Fruit fly (Drosophila melanogaster): ENCODE data around the gene CG34382.

The CG34382 gene

dm6 chr3L:9845980-9846538, 32.7 kb upstream of the CG34382 start (continued):
- TF ChIP-seq hkb (optimal IDR thresholded peaks at IDR 0.05): no peak
- no peak for TF ChIP-seq hkb (GFP tag; IDR thresholded peaks at IDR 0.05)
- TF ChIP-seq Dp (GFP tag; optimal IDR thresholded peaks at IDR 0.05): no peak
- no peak for TF ChIP-seq H2.0 (GFP tag; IDR thresholded peaks at IDR 0.05)
- TF ChIP-seq dan (GFP tag; IDR thresholded peaks at IDR 0.05): no peak
- no peak for TF ChIP-seq ewg (GFP tag; optimal IDR thresholded peaks at IDR 0.05)
- TF ChIP-seq CG17802 (tag; optimal IDR thresholded peaks at IDR 0.05): no peak
- no peak for TF ChIP-seq CG6254 (GFP tag; optimal IDR thresholded peaks at IDR 0.05)
- no peak for TF ChIP-seq Stat92E (GFP tag; optimal IDR thresholded peaks at IDR 0.05)
- TF ChIP-seq CG3995 (GFP tag; optimal IDR thresholded peaks at IDR 0.05): no peak
- TF ChIP-seq dm (GFP tag; optimal IDR thresholded peaks at IDR 0.05): no peak
- no peak for TF ChIP-seq CG10543 (GFP tag; optimal IDR thresholded peaks at IDR 0.05)
- TF ChIP-seq CG2199 (GFP tag; IDR thresholded peaks at IDR 0.05): no peak
- no peak for TF ChIP-seq sim (GFP tag; IDR thresholded peaks at IDR 0.05)
- no peak for TF ChIP-seq Max (GFP tag; optimal IDR thresholded peaks at IDR 0.05)
- no peak for TF ChIP-seq CG34376 (GFP tag; optimal IDR thresholded peaks at IDR 0.05)
- TF ChIP-seq nau (GFP tag; optimal IDR thresholded peaks at IDR 0.05): no peak
- TF ChIP-seq Eip74EF (GFP tag; optimal IDR thresholded peaks at IDR 0.05): peak in 1 of 2 experiments; percentile 10
- no peak for TF ChIP-seq wek (GFP tag; optimal IDR thresholded peaks at IDR 0.05)
- no peak for TF ChIP-seq CG12299 (tag; optimal IDR thresholded peaks at IDR 0.05)
- TF ChIP-seq NFAT (GFP tag; IDR thresholded peaks at IDR 0.05): no peak
- peak; percentile 16 for TF ChIP-seq sens (GFP tag)
- TF ChIP-seq Hey (tag; optimal IDR thresholded peaks at IDR 0.05): no peak
- TF ChIP-seq kni (GFP tag; optimal IDR thresholded peaks at IDR 0.05): peak; percentile 11
- no peak for TF ChIP-seq lmd (GFP tag; IDR thresholded peaks at IDR 0.05)
- peak; percentile 59 for TF ChIP-seq Med (GFP tag)
- no peak for TF ChIP-seq CG3065 (GFP tag; optimal IDR thresholded peaks at IDR 0.05)
- no peak for TF ChIP-seq CG13123 (GFP tag; optimal IDR thresholded peaks at IDR 0.05)

DNA sequence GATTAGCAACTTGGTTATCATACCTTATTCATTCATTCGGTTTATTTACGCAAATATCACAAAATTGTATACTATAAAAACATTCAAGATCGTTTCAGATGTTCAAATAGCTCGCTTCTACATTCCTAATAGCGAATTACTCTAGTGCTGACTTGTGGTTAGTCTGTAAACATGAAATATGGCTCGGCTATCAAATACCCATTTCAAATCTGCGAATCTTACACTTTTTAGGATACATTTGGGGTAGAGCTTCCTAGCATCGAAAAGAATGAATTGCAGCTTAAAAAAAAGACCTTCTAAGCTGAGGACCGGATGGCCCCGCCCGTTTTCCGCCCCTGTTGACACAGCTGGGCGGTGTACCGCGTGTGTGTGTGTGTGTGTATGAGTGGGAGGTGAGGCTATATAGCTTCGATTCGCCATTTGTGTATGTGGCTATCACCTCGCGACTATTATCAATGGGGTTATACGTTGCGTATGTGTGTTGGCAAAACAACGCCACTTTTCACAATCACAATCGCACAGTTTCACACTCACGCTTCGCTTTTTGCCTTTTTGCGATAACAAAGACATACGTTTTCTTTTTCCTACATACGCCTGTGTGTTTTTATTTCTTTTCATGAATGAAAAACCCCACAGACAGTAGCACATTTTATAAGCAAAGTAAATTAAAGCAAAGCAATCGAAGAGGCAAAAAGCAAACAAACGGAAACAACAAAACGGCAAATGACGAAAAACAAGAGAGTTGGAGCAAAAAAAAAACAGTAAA, 32.0 kb upstream of the CG34382 start:
- TF ChIP-seq MBD-R2 (GFP tag; IDR thresholded peaks at IDR 0.05) (0 out of 2 replicates have a peak, but pooled peaks have one; percentile 11), CG11504 (tag; optimal IDR thresholded peaks at IDR 0.05) (no peak), CG3281 (GFP tag; optimal IDR thresholded peaks at IDR 0.05) (peak; percentile 51), CG11398 (GFP tag; optimal IDR thresholded peaks at IDR 0.05) (no peak), amos (GFP tag; IDR thresholded peaks at IDR 0.05; ENCODE audit: partially characterized antibody) (0 out of 2 replicates have a peak, but pooled peaks have one; percentile 35), CG6854 (GFP tag; optimal IDR thresholded peaks at IDR 0.05) (peak; percentile 21), CG14965 (GFP tag; optimal IDR thresholded peaks at IDR 0.05; ENCODE audit: borderline replicate concordance) (no peak), pho (GFP tag; optimal IDR thresholded peaks at IDR 0.05) (no peak), tna (GFP tag; IDR thresholded peaks at IDR 0.05; ENCODE audit: partially characterized antibody) (peak; percentile 74; the same call in 1 of the 2 replicates), CG7556 (GFP tag; optimal IDR thresholded peaks at IDR 0.05) (no peak), CG3065 (GFP tag; optimal IDR thresholded peaks at IDR 0.05) (no peak), Opbp (GFP tag; IDR thresholded peaks at IDR 0.05; ENCODE audit: partially characterized antibody) (peak; percentile 44; the same call in 1 of the 3 replicates), exex (tag; optimal IDR thresholded peaks at IDR 0.05) (peak; percentile 23), CG9932 (GFP tag; IDR thresholded peaks at IDR 0.05) (peak; percentile 6; the same call in 1 of the 2 replicates), CG12769 (tag; optimal IDR thresholded peaks at IDR 0.05) (peak; percentile 7), ash1 (GFP tag; optimal IDR thresholded peaks at IDR 0.05) (no peak), stc (GFP tag; IDR thresholded peaks at IDR 0.05) (0 out of 2 replicates have a peak, but pooled peaks have one; percentile 9), chinmo (GFP tag; IDR thresholded peaks at IDR 0.05; ENCODE audit: partially characterized antibody) (0 out of 4 replicates have a peak, but pooled peaks have one; percentile 43), CG10543 (GFP tag; optimal IDR thresholded peaks at IDR 0.05) (peak; percentile 11), ci (GFP tag; IDR thresholded peaks at IDR 0.05) (0 out of 3 replicates have a peak, but pooled peaks have one; percentile 49), sug (tag; optimal IDR thresholded peaks at IDR 0.05) (peak; percentile 32), fd3F (GFP tag; optimal IDR thresholded peaks at IDR 0.05) (peak; percentile 17), Med (GFP tag) (peak; percentile 11)
